Fruit fly (Drosophila melanogaster) whole organism, prepupa: ENCODE measurements around the gene CG2124.

Experiments used
- CG10669 ChIP-seq: fragments of 200-800 bp; sonication (Bioruptor generic); optimal IDR thresholded peaks from 3 replicates; lab custom pipeline; 2018; ENCODE audit warnings: missing biosample characterization, mild to moderate bottlenecking, missing genetic modification characterization, moderate library complexity
- CG1621 ChIP-seq: fragments of 200-800 bp; sonication (Bioruptor generic); optimal IDR thresholded peaks from 3 replicates; lab custom pipeline; 2018; ENCODE audit warnings: missing biosample characterization, mild to moderate bottlenecking, missing genetic modification characterization
- CG6163 ChIP-seq: fragments of 200-800 bp; sonication (Bioruptor generic); IDR thresholded peaks from 3 replicates; pipeline ENCODE4 v1.3.6; 2022; ENCODE audit warnings: missing biosample characterization, missing genetic modification characterization
- CG6792 ChIP-seq: fragments of 200-800 bp; sonication (Bioruptor generic); optimal IDR thresholded peaks from 3 replicates; lab custom pipeline; 2016; ENCODE audit warnings: missing biosample characterization, missing genetic modification characterization
- Ets21C ChIP-seq: fragments of 200-800 bp; sonication (Bioruptor generic); optimal IDR thresholded peaks from 3 replicates; lab custom pipeline; 2016; ENCODE audit warnings: missing biosample characterization, missing genetic modification characterization
- Ets96B ChIP-seq: fragments of 200-800 bp; optimal IDR thresholded peaks from 2 replicates; lab custom pipeline; 2019; ENCODE audit warnings: missing biosample characterization, mild to moderate bottlenecking, missing genetic modification characterization, moderate library complexity
- OdsH ChIP-seq: fragments of 200-800 bp; sonication (Bioruptor generic); optimal IDR thresholded peaks from 3 replicates; lab custom pipeline; 2016; ENCODE audit warnings: missing biosample characterization, missing genetic modification characterization
- Sox14 ChIP-seq: fragments of 200-800 bp; sonication (Bioruptor generic); optimal IDR thresholded peaks from 3 replicates; lab custom pipeline; 2016; ENCODE audit warnings: missing biosample characterization, missing genetic modification characterization
- dsx ChIP-seq: fragments of 200-800 bp; optimal IDR thresholded peaks from 3 replicates; lab custom pipeline; 2019; ENCODE audit warnings: missing biosample characterization, mild to moderate bottlenecking, missing genetic modification characterization, moderate library complexity; ENCODE audit not compliant: poor library complexity, severe bottlenecking
- net ChIP-seq: fragments of 200-800 bp; sonication (Bioruptor generic); optimal IDR thresholded peaks from 3 replicates; lab custom pipeline; 2016; ENCODE audit warnings: missing biosample characterization, missing genetic modification characterization

DNA sequence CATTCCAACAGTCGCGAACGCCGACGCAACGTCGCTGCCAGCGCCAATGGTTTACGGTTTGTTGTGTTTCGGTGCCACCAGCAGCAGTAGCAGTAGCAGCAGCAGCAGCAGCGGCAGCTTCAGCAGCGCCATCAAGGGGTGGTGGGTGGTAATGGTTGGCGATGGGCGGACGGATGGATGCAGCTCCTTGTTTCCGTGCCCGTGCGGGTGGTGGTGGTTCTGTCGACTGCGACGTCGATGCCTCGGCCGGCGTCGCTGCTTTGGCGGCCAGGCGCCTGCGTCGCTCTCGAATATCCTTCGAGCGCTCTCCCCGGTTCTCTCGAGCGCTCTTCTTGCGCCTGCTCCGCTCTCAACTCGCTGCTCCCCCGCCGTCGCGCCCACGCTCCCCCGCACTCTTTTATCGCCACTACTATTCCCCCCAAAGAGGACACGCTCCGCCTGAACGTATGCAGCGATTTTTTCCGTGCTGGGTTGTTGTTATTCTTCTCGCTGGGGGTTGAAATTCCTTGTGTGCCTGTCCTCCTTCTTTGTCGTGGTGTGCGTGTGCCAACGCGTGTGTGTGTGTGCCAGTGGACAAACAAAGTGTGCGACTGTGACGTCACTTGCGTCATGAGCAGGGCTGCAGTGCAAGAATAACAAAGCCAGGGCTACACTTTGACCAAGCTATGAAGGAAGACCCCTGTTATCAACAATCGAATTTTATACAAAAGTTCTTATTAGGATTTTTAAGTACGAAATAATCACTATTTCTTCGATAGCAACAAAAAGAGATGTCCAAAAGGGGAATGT lies 25.5 kb downstream of the CG2124 start:
- TF ChIP-seq net (no peak), CG6163 (GFP tag; lab: Robert Waterston, UW) (no peak), CG6792 (no peak), CG1621 (no peak), CG10669 (GFP tag; lab: Kevin White, UChicago) (no peak), Ets96B (tag; lab: Kevin White, UChicago) (no peak), Ets21C (GFP tag; lab: Kevin White, UChicago) (no peak), dsx (no peak), Sox14 (GFP tag; lab: Kevin White, UChicago) (no peak), OdsH (GFP tag; lab: Kevin White, UChicago) (no peak)
